Worm (Caenorhabditis elegans): Measurements from ENCODE around the gene luc-7L3.

ce11 chrII:129770-130169, 31.9 kb upstream of the luc-7L3 start:
- TF ChIP-seq aly-1 (tag; optimal IDR thresholded peaks at IDR 0.05) = no peak
- TF ChIP-seq ceh-13 (GFP tag; optimal IDR thresholded peaks at IDR 0.05) = no peak
- TF ChIP-seq hmbx-1 (tag; optimal IDR thresholded peaks at IDR 0.05) = no peak
- no peak for TF ChIP-seq ama-1 (optimal IDR thresholded peaks at IDR 0.05)
- TF ChIP-seq tbx-11 (GFP tag; IDR thresholded peaks at IDR 0.05) = no peak
- no peak for TF ChIP-seq hnd-1 (tag; optimal IDR thresholded peaks at IDR 0.05)
- TF ChIP-seq pes-1 (GFP tag; IDR thresholded peaks at IDR 0.05) = no peak
- no peak for TF ChIP-seq tra-4 (tag; optimal IDR thresholded peaks at IDR 0.05)
- TF ChIP-seq sea-1 (GFP tag; conservative IDR thresholded peaks at IDR 0.05) = no peak
- no peak for TF ChIP-seq flt-1 (GFP tag; IDR thresholded peaks at IDR 0.05)
- no peak for TF ChIP-seq F13C5.2 (tag; optimal IDR thresholded peaks at IDR 0.05)
- no peak for TF ChIP-seq ceh-36 (tag; optimal IDR thresholded peaks at IDR 0.05)
- no peak for TF ChIP-seq ets-7 (tag; optimal IDR thresholded peaks at IDR 0.05)

Measured in whole organism, early embryonic.